Worm (Caenorhabditis elegans) whole organism, L1 larva: ENCODE data around the gene Y50D4B.4.

Experiments used
- C04F5.9 ChIP-seq: sonication (generic microtip); optimal IDR thresholded peaks from 2 replicates; lab custom pipeline; 2016; ENCODE audit warnings: missing genetic modification characterization, missing compliant biosample characterization
- C16A3.4 ChIP-seq: fragments of 150-350 bp; optimal IDR thresholded peaks from 2 replicates; lab custom pipeline; 2014; ENCODE audit warnings: missing biosample characterization, missing genetic modification characterization
- C34B4.2 ChIP-seq: sonication (generic microtip); optimal IDR thresholded peaks from 2 replicates; lab custom pipeline; 2017; ENCODE audit warnings: mild to moderate bottlenecking, missing genetic modification characterization, missing compliant biosample characterization
- F16B12.6 ChIP-seq: fragments of 150-350 bp; optimal IDR thresholded peaks from 2 replicates; lab custom pipeline; 2014; ENCODE audit warnings: missing biosample characterization, missing genetic modification characterization
- Y116A8C.19 ChIP-seq: sonication (generic microtip); optimal IDR thresholded peaks from 2 replicates; lab custom pipeline; 2016; ENCODE audit warnings: missing compliant biosample characterization, missing genetic modification characterization, borderline replicate concordance
- aha-1 ChIP-seq: fragments of 150-350 bp; optimal IDR thresholded peaks from 2 replicates; lab custom pipeline; 2014; ENCODE audit warnings: missing biosample characterization, missing genetic modification characterization
- alr-1 ChIP-seq: fragments of 200-800 bp; sonication (Bioruptor generic); optimal IDR thresholded peaks from 2 replicates; lab custom pipeline; 2018; ENCODE audit warnings: borderline replicate concordance, mild to moderate bottlenecking, missing genetic modification characterization, missing compliant biosample characterization
- aly-2 ChIP-seq: fragments of 150-350 bp; optimal IDR thresholded peaks from 2 replicates; lab custom pipeline; 2014; ENCODE audit warnings: missing biosample characterization, missing genetic modification characterization
- ceh-63 ChIP-seq: fragments of 200-800 bp; sonication (Bioruptor generic); optimal IDR thresholded peaks from 2 replicates; lab custom pipeline; 2018; ENCODE audit warnings: mild to moderate bottlenecking, missing genetic modification characterization, missing compliant biosample characterization
- ceh-82 ChIP-seq, 3 experiments: fragments of 150-350 bp in 1 of 3; sonication (generic microtip) in 2 of 3; optimal IDR thresholded peaks; 2 replicates each; lab custom pipeline; 2014 to 2017; ENCODE audit warnings: missing biosample characterization in 3 of 3, missing genetic modification characterization in 3 of 3
- ceh-88 ChIP-seq: fragments of 200-800 bp; sonication (Bioruptor generic); IDR thresholded peaks from 2 replicates; pipeline ENCODE4 v1.3.6; 2022; ENCODE audit warnings: missing genetic modification characterization, missing compliant biosample characterization
- ceh-90 ChIP-seq: sonication (generic microtip); optimal IDR thresholded peaks from 2 replicates; lab custom pipeline; 2016; ENCODE audit warnings: missing genetic modification characterization, missing compliant biosample characterization
- dpl-1 ChIP-seq, 3 experiments: fragments of 150-350 bp in 2 of 3; sonication (generic microtip) in 1 of 3; optimal IDR thresholded peaks; 2 replicates each; lab custom pipeline; 2014 to 2017; ENCODE audit warnings: missing biosample characterization in 3 of 3, missing genetic modification characterization in 3 of 3, missing genetic modification reagents in 3 of 3
- efl-1 ChIP-seq, 4 experiments: fragments of 150-350 bp; optimal IDR thresholded peaks in 3 of 4; peaks in 1 of 4; 1 replicate in 1 of 4; 2 replicates in 3 of 4; lab custom pipeline; 2014; ENCODE audit warnings: missing biosample characterization in 2 of 4, missing genetic modification characterization in 2 of 4, missing genetic modification reagents in 2 of 4
- efl-3 ChIP-seq: fragments of 200-800 bp; sonication (Bioruptor generic); optimal IDR thresholded peaks from 2 replicates; lab custom pipeline; 2018; ENCODE audit warnings: mild to moderate bottlenecking, missing genetic modification characterization, missing compliant biosample characterization
- egl-13 ChIP-seq: sonication (generic microtip); optimal IDR thresholded peaks from 2 replicates; lab custom pipeline; 2016; ENCODE audit warnings: missing genotype, missing genetic modification reagents, missing genetic modification characterization, missing compliant biosample characterization
- egl-27 ChIP-seq, 2 experiments: fragments of 150-350 bp in 1 of 2; sonication (generic microtip); optimal IDR thresholded peaks; 3 replicates each; lab custom pipeline; 2017 to 2018; ENCODE audit warnings: missing biosample characterization in 2 of 2, missing genetic modification characterization in 2 of 2, missing genetic modification reagents in 2 of 2
- ets-5 ChIP-seq: fragments of 200-800 bp; sonication (Bioruptor generic); IDR thresholded peaks from 2 replicates; pipeline ENCODE4 v1.3.6; 2022; ENCODE audit warnings: missing genetic modification characterization, missing compliant biosample characterization
- fkh-4 ChIP-seq: sonication (generic microtip); optimal IDR thresholded peaks from 2 replicates; lab custom pipeline; 2016; ENCODE audit warnings: missing compliant biosample characterization, missing genetic modification characterization, borderline replicate concordance
- fkh-8 ChIP-seq: sonication (generic microtip); optimal IDR thresholded peaks from 2 replicates; lab custom pipeline; 2016; ENCODE audit warnings: mild to moderate bottlenecking, missing genetic modification characterization, missing compliant biosample characterization
- hlh-17 ChIP-seq: fragments of 200-800 bp; sonication (Bioruptor generic); optimal IDR thresholded peaks from 2 replicates; lab custom pipeline; 2018; ENCODE audit warnings: missing genetic modification characterization, mild to moderate bottlenecking, missing compliant biosample characterization, moderate library complexity, borderline replicate concordance
- isw-1 ChIP-seq: fragments of 200-800 bp; sonication (Bioruptor generic); IDR thresholded peaks from 2 replicates; pipeline ENCODE4 v1.3.6; 2022; ENCODE audit warnings: missing genetic modification characterization, missing compliant biosample characterization
- lin-35 ChIP-seq, 2 experiments: fragments of 150-350 bp; optimal IDR thresholded peaks; 2 replicates each; lab custom pipeline; 2014; ENCODE audit warnings: missing biosample characterization in 2 of 2, missing genetic modification characterization in 2 of 2, missing genetic modification reagents in 2 of 2
- lsy-2 ChIP-seq, 2 experiments: fragments of 150-350 bp; optimal IDR thresholded peaks; 2 replicates each; lab custom pipeline; 2014; ENCODE audit warnings: missing biosample characterization in 2 of 2, missing genetic modification characterization in 2 of 2
- mab-9 ChIP-seq: fragments of 200-800 bp; sonication (Bioruptor generic); IDR thresholded peaks from 2 replicates; pipeline ENCODE4 v1.3.6; 2022; ENCODE audit warnings: missing genetic modification reagents, missing genetic modification characterization, missing compliant biosample characterization
- mdl-1 ChIP-seq, 2 experiments: fragments of 150-350 bp; optimal IDR thresholded peaks; 2 replicates each; lab custom pipeline; 2014 to 2017; ENCODE audit warnings: missing biosample characterization in 2 of 2, missing genetic modification characterization in 2 of 2, inconsistent platforms in 1 of 2
- nhr-20 ChIP-seq: sonication (generic microtip); optimal IDR thresholded peaks from 2 replicates; lab custom pipeline; 2016; ENCODE audit warnings: mild to moderate bottlenecking, missing genetic modification characterization, missing compliant biosample characterization
- nhr-237 ChIP-seq: fragments of 150-350 bp; optimal IDR thresholded peaks from 2 replicates; lab custom pipeline; 2014; ENCODE audit warnings: missing biosample characterization, missing genetic modification characterization
- nhr-28 ChIP-seq: fragments of 150-350 bp; optimal IDR thresholded peaks from 2 replicates; lab custom pipeline; 2014; ENCODE audit warnings: missing biosample characterization, missing genetic modification characterization
- nhr-76 ChIP-seq: sonication (generic microtip); optimal IDR thresholded peaks from 2 replicates; lab custom pipeline; 2017; ENCODE audit warnings: missing biosample characterization, missing genetic modification characterization
- nhr-84 ChIP-seq: sonication (generic microtip); optimal IDR thresholded peaks from 2 replicates; lab custom pipeline; 2017; ENCODE audit warnings: missing biosample characterization, missing genetic modification characterization
- nhr-90 ChIP-seq: sonication (generic microtip); optimal IDR thresholded peaks from 2 replicates; lab custom pipeline; 2016; ENCODE audit warnings: mild to moderate bottlenecking, missing genetic modification characterization, missing compliant biosample characterization; ENCODE audit not compliant: poor library complexity
- pag-3 ChIP-seq: sonication (generic microtip); optimal IDR thresholded peaks from 2 replicates; lab custom pipeline; 2017; ENCODE audit warnings: missing genetic modification characterization, mild to moderate bottlenecking, missing compliant biosample characterization, antibody characterized with exemption, borderline replicate concordance; ENCODE audit not compliant: insufficient read depth
- rnt-1 ChIP-seq: sonication (generic microtip); optimal IDR thresholded peaks from 2 replicates; lab custom pipeline; 2016; ENCODE audit warnings: mild to moderate bottlenecking, missing genetic modification characterization, moderate library complexity, missing compliant biosample characterization
- skn-1 ChIP-seq: fragments of 150-350 bp; optimal IDR thresholded peaks from 2 replicates; lab custom pipeline; 2014; ENCODE audit warnings: missing biosample characterization, missing genetic modification characterization
- swsn-7 ChIP-seq: sonication (generic microtip); optimal IDR thresholded peaks from 2 replicates; lab custom pipeline; 2016; ENCODE audit warnings: missing genetic modification characterization, missing compliant biosample characterization
- tbx-2 ChIP-seq: sonication (generic microtip); optimal IDR thresholded peaks from 2 replicates; lab custom pipeline; 2016; ENCODE audit warnings: missing genetic modification characterization, missing compliant biosample characterization
- tlp-1 ChIP-seq: fragments of 150-350 bp; optimal IDR thresholded peaks from 2 replicates; lab custom pipeline; 2014; ENCODE audit warnings: missing biosample characterization, missing genetic modification characterization
- unc-130 ChIP-seq: fragments of 150-350 bp; optimal IDR thresholded peaks from 2 replicates; lab custom pipeline; 2017; ENCODE audit warnings: missing biosample characterization, missing genetic modification characterization, inconsistent platforms
- unc-30 ChIP-seq: sonication (generic microtip); optimal IDR thresholded peaks from 2 replicates; lab custom pipeline; 2017; ENCODE audit warnings: missing biosample characterization, missing genetic modification characterization
- xbp-1 ChIP-seq: sonication (generic microtip); optimal IDR thresholded peaks from 2 replicates; lab custom pipeline; 2016; ENCODE audit warnings: missing genetic modification characterization, missing compliant biosample characterization
- zag-1 ChIP-seq: fragments of 150-350 bp; optimal IDR thresholded peaks from 2 replicates; lab custom pipeline; 2014; ENCODE audit warnings: missing biosample characterization, missing genetic modification characterization
- ztf-11 ChIP-seq, 2 experiments: sonication (generic microtip); optimal IDR thresholded peaks; 2 replicates each; lab custom pipeline; 2016 to 2017; ENCODE audit warnings: missing genetic modification characterization in 2 of 2, missing biosample characterization in 1 of 2, missing compliant biosample characterization in 1 of 2

The Y50D4B.4 gene

DNA sequence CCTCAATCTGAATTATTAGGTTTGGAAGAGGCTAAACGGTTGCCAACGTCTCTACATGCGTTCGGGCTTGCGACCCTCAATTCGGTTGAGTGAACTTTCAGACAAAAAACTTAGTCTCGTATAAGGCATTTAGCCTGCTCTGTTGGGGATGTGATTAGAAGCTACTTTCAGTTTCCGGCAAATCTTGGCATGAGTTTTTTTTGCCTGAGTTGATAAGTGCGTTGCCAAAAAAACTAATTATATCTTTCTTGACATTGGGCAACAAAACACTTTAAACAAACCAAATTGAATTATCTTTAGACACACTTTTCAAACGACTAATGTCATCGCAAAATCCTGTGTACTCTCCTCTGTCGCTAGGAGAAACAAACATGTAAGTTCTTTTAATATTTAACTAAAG, at the start of gene Y50D4B.4:
TSS of gene Y50D4B.4 (plus strand) at position 301 of the 400 bp plus-strand sequence.
- TF ChIP-seq alr-1 (no peak), tlp-1 (tag; lab: Kevin White, UChicago) (no peak), isw-1 (GFP tag; lab: Robert Waterston, UW) (no peak), nhr-28 (no peak), efl-3 (GFP tag; lab: Kevin White, UChicago) (no peak), fkh-8 (no peak), zag-1 (tag; lab: Kevin White, UChicago) (no peak)

DNA sequence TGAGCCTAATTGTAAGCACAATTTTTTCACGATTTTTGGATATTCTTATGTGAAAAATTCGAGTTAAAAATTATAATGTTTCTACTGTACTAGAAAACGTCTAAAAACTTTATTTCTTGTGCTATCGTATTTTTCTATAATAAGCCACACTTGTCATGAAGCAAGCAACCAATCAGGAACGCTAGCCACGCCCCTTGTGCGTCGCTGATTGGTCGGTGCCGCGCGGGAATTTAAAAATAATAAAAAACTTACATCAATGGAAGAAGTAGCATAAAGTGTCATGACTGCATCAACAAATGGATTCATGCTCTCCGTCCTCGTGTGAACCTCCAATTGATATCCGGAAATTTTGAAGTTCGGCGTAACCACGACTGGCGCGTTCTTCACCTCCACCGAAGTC, 45.2 kb upstream of the Y50D4B.4 start:
- TF ChIP-seq efl-1 (optimal IDR thresholded peaks at IDR 0.05; lab: Kevin White, UChicago) (no peak), efl-1 (GFP tag; optimal IDR thresholded peaks at IDR 0.05 in 1 of 2; lab: Kevin White, UChicago) (peak in 1 of 2 experiments; percentile 1), skn-1 (tag; lab: Kevin White, UChicago) (no peak)
- TF ChIP-seq, all 84 proteins: peak for 1

DNA sequence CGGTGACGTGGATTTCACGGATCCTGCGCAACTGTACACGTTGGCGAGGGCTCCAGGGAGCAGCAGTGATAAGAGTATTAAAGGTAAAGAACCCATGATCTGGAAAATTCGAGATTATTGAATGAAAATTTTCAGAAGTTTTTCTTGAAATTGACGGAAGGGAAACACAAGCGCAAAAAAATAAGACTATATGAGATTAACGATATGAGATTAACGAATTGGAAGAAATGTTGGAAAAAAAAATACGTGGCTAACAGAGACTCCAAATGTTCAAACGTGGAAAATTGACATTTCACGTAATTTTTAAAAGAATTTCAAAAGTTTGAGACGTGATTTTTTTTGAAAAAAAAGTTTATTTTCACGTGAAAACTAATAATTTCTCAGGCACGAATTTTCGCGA, 44.0 kb upstream of the Y50D4B.4 start, which contains the start of gene nra-4:
TSS of gene nra-4 (minus strand) at position 101 of the 400 bp plus-strand sequence.
- no peak for TF ChIP-seq aha-1 (tag; lab: Kevin White, UChicago)
- no peak for TF ChIP-seq ztf-11 (tag; optimal IDR thresholded peaks at IDR 0.05; lab: Kevin White, UChicago)
- no peak for TF ChIP-seq C04F5.9 (tag; lab: Kevin White, UChicago)
- TF ChIP-seq unc-130 = no peak
- TF ChIP-seq fkh-4 (tag; lab: Kevin White, UChicago) = no peak
- no peak for TF ChIP-seq hlh-17
- TF ChIP-seq zag-1 (tag; lab: Kevin White, UChicago) = no peak
- no peak for TF ChIP-seq nhr-76
- no peak for TF ChIP-seq tlp-1 (tag; lab: Kevin White, UChicago)
- no peak for TF ChIP-seq nhr-237
- no peak for TF ChIP-seq swsn-7
- TF ChIP-seq ceh-90 = no peak
- no peak for TF ChIP-seq tbx-2 (tag; lab: Kevin White, UChicago)
- TF ChIP-seq egl-27 (tag; optimal IDR thresholded peaks at IDR 0.05; lab: Kevin White, UChicago) = no peak
- TF ChIP-seq xbp-1 (tag; lab: Kevin White, UChicago) = no peak
- no peak for TF ChIP-seq nhr-20 (tag; lab: Kevin White, UChicago)
- TF ChIP-seq lsy-2 (tag; optimal IDR thresholded peaks at IDR 0.05; lab: Kevin White, UChicago) = no peak

DNA sequence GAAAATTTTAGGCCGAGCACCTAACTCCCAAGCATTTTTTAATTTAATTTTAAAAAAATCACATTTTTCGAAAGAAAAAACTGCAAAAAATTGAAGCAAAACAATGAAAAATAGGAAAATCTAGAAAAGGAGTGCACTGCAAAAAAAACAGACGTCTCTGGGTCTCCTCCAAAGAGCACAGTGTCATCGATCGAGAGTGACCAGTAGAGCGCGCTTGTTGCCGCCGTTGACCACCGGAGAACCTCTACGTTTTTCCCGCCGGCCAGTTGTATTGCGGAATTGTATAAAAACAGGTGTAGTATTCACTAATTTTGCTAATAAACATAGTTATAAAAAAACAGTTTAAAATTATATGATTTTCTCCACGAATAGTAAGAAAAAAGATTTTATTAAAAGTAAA, 43.1 kb upstream of the Y50D4B.4 start:
- TF ChIP-seq dpl-1 (GFP tag; optimal IDR thresholded peaks at IDR 0.05; lab: Kevin White, UChicago) (peak in 1 of 3 experiments; percentile 46), C16A3.4 (no peak), lsy-2 (tag; optimal IDR thresholded peaks at IDR 0.05; lab: Kevin White, UChicago) (peak in 1 of 2 experiments; percentile 38), lin-35 (GFP tag; optimal IDR thresholded peaks at IDR 0.05; lab: Kevin White, UChicago) (peak; percentile 6 to 40), pag-3 (no peak), efl-1 (optimal IDR thresholded peaks at IDR 0.05; lab: Kevin White, UChicago) (peak; percentile 21 to 36), efl-1 (GFP tag; optimal IDR thresholded peaks at IDR 0.05 in 1 of 2; lab: Kevin White, UChicago) (no peak), ceh-82 (tag; optimal IDR thresholded peaks at IDR 0.05; lab: Kevin White, UChicago) (peak in 1 of 3 experiments; percentile 7), nhr-237 (no peak)

DNA sequence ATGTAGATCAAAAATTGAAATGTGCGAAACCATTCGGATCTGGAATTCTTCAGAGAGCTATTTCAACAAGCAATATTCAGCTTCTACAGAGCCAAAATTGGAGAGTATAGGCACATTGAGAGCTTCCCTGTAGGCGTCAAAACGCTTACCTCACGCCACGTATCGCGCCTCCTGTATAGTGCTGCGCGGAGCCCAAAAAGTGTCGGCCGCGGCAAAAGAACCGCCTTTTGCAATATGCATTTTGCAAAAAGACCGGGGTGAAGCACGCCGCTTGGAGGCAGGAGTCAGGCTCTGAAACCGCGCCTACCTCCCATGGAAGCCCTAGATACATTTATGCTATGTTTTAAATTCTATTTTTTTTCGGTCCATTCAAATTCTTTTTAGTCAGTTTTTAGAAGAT, 40.8 kb upstream of the Y50D4B.4 start:
- TF ChIP-seq mab-9 (GFP tag; lab: Robert Waterston, UW) (no peak), ceh-63 (GFP tag; lab: Kevin White, UChicago) (no peak), nhr-90 (tag; lab: Kevin White, UChicago) (no peak), efl-1 (optimal IDR thresholded peaks at IDR 0.05; lab: Kevin White, UChicago) (no peak), efl-1 (GFP tag; optimal IDR thresholded peaks at IDR 0.05 in 1 of 2; lab: Kevin White, UChicago) (no peak), nhr-20 (tag; lab: Kevin White, UChicago) (no peak), aly-2 (tag; lab: Kevin White, UChicago) (no peak), tlp-1 (tag; lab: Kevin White, UChicago) (no peak), Y116A8C.19 (tag; lab: Kevin White, UChicago) (no peak), nhr-84 (tag; lab: Kevin White, UChicago) (no peak), egl-27 (tag; optimal IDR thresholded peaks at IDR 0.05; lab: Kevin White, UChicago) (no peak), ets-5 (GFP tag; lab: Robert Waterston, UW) (no peak), unc-30 (tag; lab: Kevin White, UChicago) (no peak), rnt-1 (no peak), mdl-1 (tag; optimal IDR thresholded peaks at IDR 0.05; lab: Kevin White, UChicago) (no peak), F16B12.6 (no peak), ceh-88 (GFP tag; lab: Robert Waterston, UW) (no peak), egl-13 (tag; lab: Kevin White, UChicago) (no peak), xbp-1 (tag; lab: Kevin White, UChicago) (no peak), ceh-90 (no peak), C34B4.2 (tag; lab: Kevin White, UChicago) (no peak)
